Worm (Caenorhabditis elegans) whole organism, L4/young adult: ENCODE results near the gene C17C3.11.

Experiments
- W03F9.2 ChIP-seq: fragments of 150-350 bp; optimal IDR thresholded peaks from 2 replicates; lab custom pipeline; 2014; ENCODE audit warnings: missing biosample characterization, missing genetic modification characterization
- him-1 ChIP-seq: sonication (generic microtip); optimal IDR thresholded peaks from 2 replicates; lab custom pipeline; 2016; ENCODE audit warnings: missing genotype, missing genetic modification reagents, missing genetic modification characterization, missing compliant biosample characterization

DNA sequence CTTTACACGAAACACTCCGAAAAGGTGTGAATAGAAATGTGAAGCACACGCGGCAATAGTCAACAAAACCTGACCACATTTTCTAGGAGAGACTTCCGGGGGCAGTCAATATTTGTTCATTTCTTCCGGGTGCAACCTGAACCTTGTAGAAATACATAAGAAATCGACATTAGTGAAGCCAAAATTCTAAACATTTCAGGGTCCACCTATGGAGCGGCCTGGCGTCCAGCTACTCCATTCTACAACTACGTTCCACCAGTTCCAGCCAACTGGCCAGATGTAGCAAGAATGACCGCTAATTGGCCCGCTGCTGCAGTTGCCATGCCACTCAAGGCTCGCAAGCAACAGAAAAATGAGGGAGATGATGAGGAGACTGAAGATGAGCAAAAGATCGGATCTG lies 41.6 kb downstream of the C17C3.11 start:
- TF ChIP-seq him-1 (tag; lab: Kevin White, UChicago) (no peak), W03F9.2 (tag; lab: Kevin White, UChicago) (no peak)
